Fruit fly (Drosophila melanogaster) whole organism, embryonic: Measurements from ENCODE around the gene RpL24.

Experiments used
- Bgb ChIP-seq: fragments of 200-800 bp; sonication (Bioruptor generic); IDR thresholded peaks from 2 replicates; pipeline ENCODE4 v1.3.6; 2022; ENCODE audit warnings: missing biosample characterization, missing genetic modification characterization; ENCODE audit not compliant: partially characterized antibody
- CG11398 ChIP-seq: fragments of 200-800 bp; sonication (Bioruptor generic); optimal IDR thresholded peaks from 2 replicates; lab custom pipeline; 2016; ENCODE audit warnings: missing biosample characterization, missing genetic modification characterization
- CG11560 ChIP-seq: fragments of 200-800 bp; sonication (Bioruptor generic); IDR thresholded peaks from 3 replicates; pipeline ENCODE4 v1.3.6; 2022; ENCODE audit warnings: missing biosample characterization, missing genetic modification characterization
- CG12155 ChIP-seq: fragments of 200-800 bp; sonication (Bioruptor generic); optimal IDR thresholded peaks from 3 replicates; lab custom pipeline; 2016; ENCODE audit warnings: missing biosample characterization, missing genetic modification characterization
- CG15514 ChIP-seq: fragments of 200-800 bp; sonication (Bioruptor generic); optimal IDR thresholded peaks from 3 replicates; lab custom pipeline; 2017; ENCODE audit warnings: missing biosample characterization, missing genetic modification characterization, mild to moderate bottlenecking, moderate library complexity, missing genetic modification reagents
- CG15601 ChIP-seq: fragments of 200-800 bp; sonication (Bioruptor generic); optimal IDR thresholded peaks from 3 replicates; lab custom pipeline; 2019; ENCODE audit warnings: missing biosample characterization, mild to moderate bottlenecking, missing genetic modification characterization, moderate library complexity
- CG17385 ChIP-seq: fragments of 200-800 bp; sonication (Bioruptor generic); optimal IDR thresholded peaks from 3 replicates; lab custom pipeline; 2018; ENCODE audit warnings: missing biosample characterization, mild to moderate bottlenecking, missing genetic modification characterization
- CG2889 ChIP-seq: fragments of 200-800 bp; sonication (Bioruptor generic); IDR thresholded peaks from 3 replicates; pipeline ENCODE4 v1.3.6; 2022; ENCODE audit warnings: missing biosample characterization, missing genetic modification characterization
- CG30431 ChIP-seq: fragments of 200-800 bp; sonication (Bioruptor generic); optimal IDR thresholded peaks from 2 replicates; lab custom pipeline; 2017; ENCODE audit warnings: missing biosample characterization, missing genetic modification characterization
- CG32532 ChIP-seq: fragments of 200-800 bp; sonication (Bioruptor generic); IDR thresholded peaks from 2 replicates; pipeline ENCODE4 v1.3.6; 2022; ENCODE audit warnings: missing biosample characterization, missing genetic modification characterization
- CG3281 ChIP-seq: fragments of 200-800 bp; sonication (Bioruptor generic); optimal IDR thresholded peaks from 3 replicates; lab custom pipeline; 2017; ENCODE audit warnings: missing biosample characterization, mild to moderate bottlenecking, missing genetic modification characterization
- CG33213 ChIP-seq: fragments of 200-800 bp; sonication (Bioruptor generic); optimal IDR thresholded peaks from 3 replicates; lab custom pipeline; 2016; ENCODE audit warnings: missing biosample characterization, missing genetic modification characterization
- CG42726 ChIP-seq: fragments of 200-800 bp; sonication (Bioruptor generic); IDR thresholded peaks from 2 replicates; pipeline ENCODE4 v1.3.6; 2022; ENCODE audit warnings: missing biosample characterization, missing genetic modification characterization; ENCODE audit not compliant: partially characterized antibody
- CG6175 ChIP-seq: fragments of 200-800 bp; sonication (Bioruptor generic); IDR thresholded peaks from 3 replicates; pipeline ENCODE4 v1.3.6; 2022; ENCODE audit warnings: missing biosample characterization, missing genetic modification characterization
- CG6689 ChIP-seq: fragments of 200-800 bp; sonication (Bioruptor generic); IDR thresholded peaks from 2 replicates; pipeline ENCODE4 v1.3.6; 2022; ENCODE audit warnings: missing biosample characterization, missing genetic modification characterization
- CG6765 ChIP-seq: fragments of 200-800 bp; sonication (Bioruptor generic); optimal IDR thresholded peaks from 3 replicates; lab custom pipeline; 2017; ENCODE audit warnings: missing biosample characterization, mild to moderate bottlenecking, missing genetic modification characterization
- CG7271 ChIP-seq: fragments of 200-800 bp; sonication (Bioruptor generic); optimal IDR thresholded peaks from 2 replicates; lab custom pipeline; 2018; ENCODE audit warnings: missing biosample characterization, mild to moderate bottlenecking, missing genetic modification characterization, moderate library complexity
- CG7987 ChIP-seq: fragments of 200-800 bp; sonication (Bioruptor generic); optimal IDR thresholded peaks from 2 replicates; lab custom pipeline; 2018; ENCODE audit warnings: missing biosample characterization, mild to moderate bottlenecking, missing genetic modification characterization, moderate library complexity
- CG8478 ChIP-seq: fragments of >200 bp; optimal IDR thresholded peaks from 2 replicates; lab custom pipeline; 2018
- CTCF ChIP-seq: fragments of 200-800 bp; sonication (Bioruptor generic); optimal IDR thresholded peaks from 2 replicates; lab custom pipeline; 2017; ENCODE audit warnings: missing biosample characterization, mild to moderate bottlenecking, missing genetic modification characterization, moderate library complexity
- Chrac-16 ChIP-seq: fragments of 200-800 bp; sonication (Bioruptor generic); optimal IDR thresholded peaks from 3 replicates; lab custom pipeline; 2016; ENCODE audit warnings: missing biosample characterization, missing genetic modification characterization
- CrebB ChIP-seq: fragments of 200-800 bp; sonication (Bioruptor generic); optimal IDR thresholded peaks from 3 replicates; lab custom pipeline; 2018; ENCODE audit warnings: missing biosample characterization, mild to moderate bottlenecking, missing genetic modification characterization
- D19A ChIP-seq: fragments of 200-800 bp; optimal IDR thresholded peaks from 3 replicates; lab custom pipeline; 2019; ENCODE audit warnings: missing biosample characterization, mild to moderate bottlenecking, missing genetic modification characterization, moderate library complexity
- Dek ChIP-seq: fragments of 200-800 bp; sonication (Bioruptor generic); optimal IDR thresholded peaks from 3 replicates; lab custom pipeline; 2019; ENCODE audit warnings: missing biosample characterization, mild to moderate bottlenecking, missing genetic modification characterization, moderate library complexity
- Dip3 ChIP-seq: fragments of 200-800 bp; sonication (Bioruptor generic); optimal IDR thresholded peaks from 3 replicates; lab custom pipeline; 2016; ENCODE audit warnings: missing biosample characterization, missing genetic modification characterization
- Doc3 ChIP-seq: fragments of 200-800 bp; sonication (Bioruptor generic); IDR thresholded peaks from 3 replicates; pipeline ENCODE4 v1.3.6; 2022; ENCODE audit warnings: missing biosample characterization, missing genetic modification characterization; ENCODE audit not compliant: partially characterized antibody
- Gsc ChIP-seq: fragments of 200-800 bp; sonication (Bioruptor generic); IDR thresholded peaks from 2 replicates; pipeline ENCODE4 v1.3.6; 2022; ENCODE audit warnings: missing biosample characterization, missing genetic modification characterization
- HHEX ChIP-seq: fragments of 200-800 bp; sonication (Bioruptor generic); optimal IDR thresholded peaks from 3 replicates; lab custom pipeline; 2017; ENCODE audit warnings: missing biosample characterization, mild to moderate bottlenecking, missing genetic modification characterization, missing genetic modification reagents
- HLH4C ChIP-seq: fragments of 200-800 bp; sonication (Bioruptor generic); IDR thresholded peaks from 3 replicates; pipeline ENCODE4 v1.3.6; 2022; ENCODE audit warnings: missing biosample characterization, missing genetic modification characterization; ENCODE audit not compliant: partially characterized antibody
- Hmr ChIP-seq: fragments of 200-800 bp; sonication (Bioruptor generic); optimal IDR thresholded peaks from 3 replicates; lab custom pipeline; 2017; ENCODE audit warnings: mild to moderate bottlenecking, missing biosample characterization, missing genetic modification reagents, missing genetic modification characterization
- Hr78 ChIP-seq, 2 experiments: fragments of 200-800 bp in 1 of 2; fragments of >200 bp in 1 of 2; sonication (Bioruptor generic) in 1 of 2; optimal IDR thresholded peaks; 2 replicates each; lab custom pipeline; 2017 to 2019; ENCODE audit warnings: missing biosample characterization in 2 of 2, missing genetic modification characterization in 2 of 2, mild to moderate bottlenecking in 1 of 2, moderate library complexity in 1 of 2
- Max ChIP-seq: fragments of 200-800 bp; sonication (Bioruptor generic); optimal IDR thresholded peaks from 2 replicates; lab custom pipeline; 2016; ENCODE audit warnings: missing biosample characterization, mild to moderate bottlenecking, missing genetic modification characterization
- NFAT ChIP-seq: fragments of 200-800 bp; sonication (Bioruptor generic); IDR thresholded peaks from 2 replicates; pipeline ENCODE4 v1.3.6; 2022; ENCODE audit warnings: missing biosample characterization, missing genetic modification characterization
- Stat92E ChIP-seq, 3 experiments: fragments of >200 bp in 2 of 3; fragments of 200-800 bp in 1 of 3; sonication (Bioruptor generic) in 1 of 3; optimal IDR thresholded peaks; 2 replicates each; lab custom pipeline; 2017 to 2019; ENCODE audit warnings: missing biosample characterization in 3 of 3, missing genetic modification characterization in 3 of 3, mild to moderate bottlenecking in 1 of 3, moderate library complexity in 1 of 3
- abd-A ChIP-seq: fragments of 200-800 bp; sonication (Bioruptor generic); optimal IDR thresholded peaks from 3 replicates; lab custom pipeline; 2019; ENCODE audit warnings: missing biosample characterization, mild to moderate bottlenecking, missing genetic modification characterization, moderate library complexity
- chif ChIP-seq, 2 experiments: fragments of 200-800 bp; sonication (Bioruptor generic); optimal IDR thresholded peaks; 3 replicates each; lab custom pipeline; 2016; ENCODE audit warnings: missing biosample characterization in 2 of 2, missing genetic modification characterization in 2 of 2
- ftz-f1 ChIP-seq: fragments of 200-800 bp; sonication (Bioruptor generic); optimal IDR thresholded peaks from 2 replicates; lab custom pipeline; 2016; ENCODE audit warnings: missing biosample characterization, missing genetic modification characterization
- fu2 ChIP-seq: fragments of 200-800 bp; sonication (Bioruptor generic); optimal IDR thresholded peaks from 2 replicates; lab custom pipeline; 2016; ENCODE audit warnings: missing biosample characterization, missing genetic modification characterization
- gfzf ChIP-seq: fragments of 200-800 bp; sonication (Bioruptor generic); optimal IDR thresholded peaks from 2 replicates; lab custom pipeline; 2016; ENCODE audit warnings: missing biosample characterization, mild to moderate bottlenecking, missing genetic modification characterization, moderate library complexity
- hb ChIP-seq: fragments of 200-800 bp; sonication (Bioruptor generic); IDR thresholded peaks from 3 replicates; pipeline ENCODE4 v1.3.6; 2022; ENCODE audit warnings: missing biosample characterization, missing genetic modification characterization; ENCODE audit not compliant: partially characterized antibody
- inv ChIP-seq: fragments of 200-800 bp; sonication (Bioruptor generic); IDR thresholded peaks from 2 replicates; pipeline ENCODE4 v1.3.6; 2022; ENCODE audit warnings: missing biosample characterization, missing genetic modification characterization; ENCODE audit not compliant: partially characterized antibody
- knrl ChIP-seq: fragments of 200-800 bp; sonication (Bioruptor generic); IDR thresholded peaks from 3 replicates; pipeline ENCODE4 v1.3.6; 2022; ENCODE audit warnings: missing biosample characterization, missing genetic modification characterization; ENCODE audit not compliant: partially characterized antibody
- luna ChIP-seq: fragments of 200-800 bp; sonication (Bioruptor generic); optimal IDR thresholded peaks from 2 replicates; lab custom pipeline; 2016; ENCODE audit warnings: missing biosample characterization, missing genetic modification characterization
- maf-S ChIP-seq: fragments of 200-800 bp; sonication (Bioruptor generic); optimal IDR thresholded peaks from 2 replicates; lab custom pipeline; 2016; ENCODE audit warnings: missing biosample characterization, missing genetic modification characterization
- oc ChIP-seq: fragments of 200-800 bp; sonication (Bioruptor generic); optimal IDR thresholded peaks from 2 replicates; lab custom pipeline; 2018; ENCODE audit warnings: missing biosample characterization, mild to moderate bottlenecking, missing genetic modification characterization, moderate library complexity
- odd ChIP-seq: fragments of 200-800 bp; sonication (Bioruptor generic); optimal IDR thresholded peaks from 2 replicates; lab custom pipeline; 2017; ENCODE audit warnings: missing biosample characterization, mild to moderate bottlenecking, missing genetic modification characterization
- psq ChIP-seq: fragments of 200-800 bp; sonication (Bioruptor generic); optimal IDR thresholded peaks from 2 replicates; lab custom pipeline; 2017; ENCODE audit warnings: missing biosample characterization, missing genetic modification characterization
- scrt ChIP-seq: fragments of 200-800 bp; sonication (Bioruptor generic); optimal IDR thresholded peaks from 2 replicates; lab custom pipeline; 2018; ENCODE audit warnings: missing biosample characterization, mild to moderate bottlenecking, missing genetic modification characterization, moderate library complexity
- trem ChIP-seq: fragments of 200-800 bp; optimal IDR thresholded peaks from 3 replicates; lab custom pipeline; 2019; ENCODE audit warnings: missing biosample characterization, mild to moderate bottlenecking, missing genetic modification characterization, moderate library complexity
- usp ChIP-seq: fragments of >200 bp; optimal IDR thresholded peaks from 2 replicates; lab custom pipeline; 2017; ENCODE audit warnings: missing biosample characterization, missing genetic modification characterization

Gene RpL24

DNA sequence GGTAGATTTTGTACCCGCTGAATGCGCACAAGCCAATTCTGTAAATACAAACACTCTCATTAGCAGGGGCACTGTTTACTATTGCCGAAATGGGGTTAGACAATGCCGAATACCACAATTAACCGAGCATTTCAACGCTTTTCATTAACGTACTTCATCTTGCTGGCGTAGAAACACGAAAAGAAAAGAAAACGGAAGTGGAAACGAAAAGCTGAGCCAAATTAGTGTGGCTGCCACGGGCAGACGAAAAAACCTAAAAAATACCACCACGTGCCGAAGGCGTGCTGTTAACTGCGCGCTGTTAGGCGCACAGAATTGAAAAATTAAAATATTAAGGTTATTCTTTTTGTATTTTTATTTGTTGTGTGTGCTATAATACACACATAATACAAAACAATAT, at the start of gene RpL24 (continued):
- TF ChIP-seq CG32532 (GFP tag; lab: Robert Waterston, UW) (peak; percentile 94), D19A (tag; lab: Kevin White, UChicago) (peak; percentile 56), Dek (tag; lab: Kevin White, UChicago) (peak; percentile 74), CG7987 (GFP tag; lab: Kevin White, UChicago) (peak; percentile 99), Bgb (GFP tag; lab: Robert Waterston, UW) (peak; percentile 29; the same call in 1 of the 2 replicates), Hr78 (GFP tag; optimal IDR thresholded peaks at IDR 0.05; lab: Kevin White, UChicago) (no peak), odd (peak; percentile 96), inv (GFP tag; lab: Robert Waterston, UW) (no peak), maf-S (GFP tag; lab: Kevin White, UChicago) (peak; percentile 90), Doc3 (no peak), HHEX (GFP tag; lab: Kevin White, UChicago) (peak; percentile 96), CG17385 (GFP tag; lab: Kevin White, UChicago) (peak; percentile 91), trem (tag; lab: Kevin White, UChicago) (peak; percentile 80), Hmr (GFP tag; lab: Kevin White, UChicago) (peak; percentile 97), scrt (GFP tag; lab: Kevin White, UChicago) (peak; percentile 93), Max (peak; percentile 98), CG12155 (GFP tag; lab: Kevin White, UChicago) (peak; percentile 71), ftz-f1 (peak; percentile 27), CG3281 (GFP tag; lab: Kevin White, UChicago) (peak; percentile 96), fu2 (GFP tag; lab: Kevin White, UChicago) (peak; percentile 73), CG33213 (GFP tag; lab: Kevin White, UChicago) (peak; percentile 97), Stat92E (GFP tag; optimal IDR thresholded peaks at IDR 0.05; lab: Kevin White, UChicago) (peak in 1 of 3 experiments; percentile 72), luna (GFP tag; lab: Kevin White, UChicago) (peak; percentile 92), psq (GFP tag; lab: Kevin White, UChicago) (peak; percentile 83), CrebB (tag; lab: Kevin White, UChicago) (peak; percentile 93), HLH4C (GFP tag; lab: Robert Waterston, UW) (no peak), CG15601 (tag; lab: Kevin White, UChicago) (peak; percentile 84), CG15514 (GFP tag; lab: Kevin White, UChicago) (peak; percentile 94), NFAT (GFP tag; lab: Robert Waterston, UW) (peak; percentile 91), Gsc (no peak), usp (GFP tag; lab: Kevin White, UChicago) (no peak), oc (peak; percentile 68), CG6765 (peak; percentile 99), CG6689 (GFP tag; lab: Robert Waterston, UW) (peak; percentile 72), CG11560 (tag; lab: Robert Waterston, UW) (no peak), CG6175 (GFP tag; lab: Robert Waterston, UW) (peak; percentile 84; the same call in 2 of the 3 replicates), gfzf (peak; percentile 88), CG30431 (GFP tag; lab: Kevin White, UChicago) (peak; percentile 72), Dip3 (GFP tag; lab: Kevin White, UChicago) (peak; percentile 89), Chrac-16 (GFP tag; lab: Kevin White, UChicago) (peak; percentile 71), CG8478 (lab: Kevin White, UChicago) (no peak), chif (GFP tag; optimal IDR thresholded peaks at IDR 0.05; lab: Kevin White, UChicago) (peak; percentile 80 to 91), CG7271 (tag; lab: Kevin White, UChicago) (peak; percentile 98), CTCF (GFP tag; lab: Kevin White, UChicago) (peak; percentile 65), hb (no peak), CG11398 (peak; percentile 93), abd-A (tag; lab: Kevin White, UChicago) (no peak), knrl (GFP tag; lab: Robert Waterston, UW) (no peak; the same call in 2 of the 3 replicates), CG42726 (GFP tag; lab: Robert Waterston, UW) (peak; percentile 45; the same call in 1 of the 2 replicates), CG2889 (GFP tag; lab: Robert Waterston, UW) (peak; percentile 53; the same call in 1 of the 3 replicates)
